Fruit fly (Drosophila melanogaster) whole organism, adult: ENCODE data around the gene CG5114.

Experiments used
- CG1620 ChIP-seq: fragments of 200-800 bp; sonication (Bioruptor generic); optimal IDR thresholded peaks from 2 replicates; lab custom pipeline; 2016; ENCODE audit warnings: missing biosample characterization, missing genetic modification characterization
- Crg-1 ChIP-seq: fragments of 200-800 bp; sonication (Bioruptor generic); optimal IDR thresholded peaks from 2 replicates; lab custom pipeline; 2016; ENCODE audit warnings: missing biosample characterization, missing genetic modification characterization
- Hr96 ChIP-seq: fragments of 200-800 bp; sonication (Bioruptor generic); optimal IDR thresholded peaks from 2 replicates; lab custom pipeline; 2016; ENCODE audit warnings: missing biosample characterization, missing genetic modification characterization

- no peak for TF ChIP-seq Crg-1 (GFP tag; lab: Kevin White, UChicago)
- TF ChIP-seq CG1620 (GFP tag; lab: Kevin White, UChicago) = no peak
- no peak for TF ChIP-seq Hr96 (GFP tag; lab: Kevin White, UChicago)
These were observed 29.6 kb upstream of the CG5114 start for dm6 chr3L:14952858-14953669.
